Fruit fly (Drosophila melanogaster): ENCODE data around the gene Iml1.

Gene Iml1

dm6 chr3L:1488592-1489183, 45.1 kb downstream of the Iml1 start (continued):
- TF ChIP-seq CG2875 (GFP tag; optimal IDR thresholded peaks at IDR 0.05): no peak
- no peak for TF ChIP-seq h (optimal IDR thresholded peaks at IDR 0.05)
- TF ChIP-seq gce (GFP tag; IDR thresholded peaks at IDR 0.05): no peak
- TF ChIP-seq row (GFP tag; IDR thresholded peaks at IDR 0.05): peak; percentile 38; the same call in 1 of the 3 replicates
- no peak for TF ChIP-seq Hey (tag; optimal IDR thresholded peaks at IDR 0.05)
- no peak for TF ChIP-seq trh (GFP tag; optimal IDR thresholded peaks at IDR 0.05)
- TF ChIP-seq Ptx1 (GFP tag; IDR thresholded peaks at IDR 0.05): no peak
- no peak for TF ChIP-seq CG7928 (GFP tag; optimal IDR thresholded peaks at IDR 0.05)
- no peak for TF ChIP-seq CG7556 (GFP tag; optimal IDR thresholded peaks at IDR 0.05)
- no peak for TF ChIP-seq CG10462 (GFP tag; optimal IDR thresholded peaks at IDR 0.05)
- no peak for TF ChIP-seq Antp (GFP tag; optimal IDR thresholded peaks at IDR 0.05)
- no peak for TF ChIP-seq wor (GFP tag; IDR thresholded peaks at IDR 0.05)
- no peak for TF ChIP-seq ken (GFP tag; IDR thresholded peaks at IDR 0.05)
- TF ChIP-seq crp (GFP tag; optimal IDR thresholded peaks at IDR 0.05): no peak
- no peak for TF ChIP-seq trem (tag; optimal IDR thresholded peaks at IDR 0.05)
- no peak for TF ChIP-seq NC2β (GFP tag; optimal IDR thresholded peaks at IDR 0.05)
- no peak for TF ChIP-seq CG12942 (GFP tag; optimal IDR thresholded peaks at IDR 0.05)
- TF ChIP-seq CG1529 (GFP tag; optimal IDR thresholded peaks at IDR 0.05): no peak
- peak; percentile 17 for TF ChIP-seq nom (GFP tag; optimal IDR thresholded peaks at IDR 0.05)
- TF ChIP-seq nerfin-1 (tag; optimal IDR thresholded peaks at IDR 0.05): peak; percentile 85
- TF ChIP-seq CG13123 (GFP tag; optimal IDR thresholded peaks at IDR 0.05): no peak
- no peak for TF ChIP-seq CkIIα-i1 (GFP tag; IDR thresholded peaks at IDR 0.05)
- peak; percentile 29 for TF ChIP-seq CG13296 (GFP tag; optimal IDR thresholded peaks at IDR 0.05)
- TF ChIP-seq CG12744 (GFP tag; optimal IDR thresholded peaks at IDR 0.05): no peak
- no peak for TF ChIP-seq sens-2 (GFP tag; IDR thresholded peaks at IDR 0.05)
- no peak for TF ChIP-seq CG15696 (tag; optimal IDR thresholded peaks at IDR 0.05)
- TF ChIP-seq Taf1 (GFP tag; IDR thresholded peaks at IDR 0.05): no peak
- TF ChIP-seq wdn (GFP tag; IDR thresholded peaks at IDR 0.05): no peak
- TF ChIP-seq CG10209 (GFP tag; optimal IDR thresholded peaks at IDR 0.05): no peak
- TF ChIP-seq dmrt11E (tag; optimal IDR thresholded peaks at IDR 0.05): no peak
- no peak for TF ChIP-seq dpn (GFP tag; optimal IDR thresholded peaks at IDR 0.05)
- no peak for TF ChIP-seq sisA (GFP tag; IDR thresholded peaks at IDR 0.05)
- TF ChIP-seq CG6854 (GFP tag; optimal IDR thresholded peaks at IDR 0.05): peak; percentile 19
- TF ChIP-seq CG18262 (tag; optimal IDR thresholded peaks at IDR 0.05): peak; percentile 12
- no peak for TF ChIP-seq CG3726 (GFP tag; IDR thresholded peaks at IDR 0.05)
- no peak for TF ChIP-seq TFAM (GFP tag; optimal IDR thresholded peaks at IDR 0.05)
- no peak for TF ChIP-seq tin (GFP tag; optimal IDR thresholded peaks at IDR 0.05)
- no peak for TF ChIP-seq lov (optimal IDR thresholded peaks at IDR 0.05)
- no peak for TF ChIP-seq lov (GFP tag; IDR thresholded peaks at IDR 0.05)
- peak; percentile 86 for TF ChIP-seq Opbp (GFP tag; IDR thresholded peaks at IDR 0.05; ENCODE audit: partially characterized antibody)
- no peak for TF ChIP-seq CG5245 (GFP tag; optimal IDR thresholded peaks at IDR 0.05)
- no peak for TF ChIP-seq CG7271 (tag; optimal IDR thresholded peaks at IDR 0.05)
- no peak for TF ChIP-seq CG11504 (tag; optimal IDR thresholded peaks at IDR 0.05)
- TF ChIP-seq dati (GFP tag; IDR thresholded peaks at IDR 0.05): no peak
- TF ChIP-seq Hr3 (GFP tag; optimal IDR thresholded peaks at IDR 0.05): no peak
- TF ChIP-seq CHES-1-like (GFP tag; optimal IDR thresholded peaks at IDR 0.05): no peak
- no peak for TF ChIP-seq CG4424 (GFP tag; optimal IDR thresholded peaks at IDR 0.05)
- no peak; the same call in 1 of the 2 replicates for TF ChIP-seq Rfx (GFP tag; IDR thresholded peaks at IDR 0.05)
- no peak for TF ChIP-seq slp2 (GFP tag; optimal IDR thresholded peaks at IDR 0.05)
- TF ChIP-seq CoRest (tag; optimal IDR thresholded peaks at IDR 0.05): no peak
- TF ChIP-seq MBD-R2 (GFP tag; IDR thresholded peaks at IDR 0.05): no peak
- no peak; the same call in 2 of the 3 replicates for TF ChIP-seq z (GFP tag; IDR thresholded peaks at IDR 0.05)

Measured in whole organism, embryonic.